Fruit fly (Drosophila melanogaster): ENCODE data around the gene CG12375.

- TF ChIP-seq psq (GFP tag; optimal IDR thresholded peaks at IDR 0.05) (no peak), CG9705 (GFP tag; optimal IDR thresholded peaks at IDR 0.05) (no peak), h (GFP tag; optimal IDR thresholded peaks at IDR 0.05) (no peak), Abd-B (GFP tag; optimal IDR thresholded peaks at IDR 0.05) (no peak)
Observed at dm6 chr2L:8104094-8104493, 22.6 kb downstream of the CG12375 start.

Measured in whole organism, wandering third instar larva.